Fruit fly (Drosophila melanogaster): ENCODE measurements around the gene Snx6.

The Snx6 gene

DNA sequence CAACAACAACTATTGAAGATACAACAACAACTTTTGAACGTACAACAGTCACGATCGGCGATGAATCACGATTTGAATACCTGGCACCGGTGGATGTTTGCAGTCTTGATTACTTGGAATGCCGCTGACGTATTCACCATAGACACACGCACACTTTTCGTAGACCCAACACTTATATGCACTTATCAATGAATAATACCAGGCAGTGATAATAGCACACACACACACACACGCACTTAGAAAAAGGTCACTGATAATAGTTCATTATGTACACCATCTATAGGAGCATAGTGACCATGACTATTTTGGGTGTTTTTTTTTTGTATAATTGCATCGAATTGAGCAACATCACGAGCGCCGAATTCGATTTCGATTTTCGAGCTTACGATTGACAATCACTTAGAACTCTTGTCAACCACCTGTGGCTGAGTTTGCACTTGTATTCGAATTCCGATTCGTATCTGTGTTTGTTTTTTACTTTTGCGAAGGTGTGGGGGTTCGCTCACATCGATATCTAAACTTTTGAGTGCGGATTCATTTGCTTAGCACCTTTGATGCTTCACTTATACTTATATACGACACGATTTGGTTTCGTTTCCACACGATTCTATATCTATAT, 18.6 kb upstream of the Snx6 start:
- TF ChIP-seq CG9139 (GFP tag; optimal IDR thresholded peaks at IDR 0.05) (no peak), acj6 (GFP tag; optimal IDR thresholded peaks at IDR 0.05) (no peak), fd59A (GFP tag; optimal IDR thresholded peaks at IDR 0.05) (no peak), salr (GFP tag; optimal IDR thresholded peaks at IDR 0.05) (no peak), cyc (GFP tag; optimal IDR thresholded peaks at IDR 0.05) (no peak), CG8119 (GFP tag; IDR thresholded peaks at IDR 0.05) (no peak), fkh (GFP tag; optimal IDR thresholded peaks at IDR 0.05) (peak; percentile 80), svp (GFP tag) (no peak)

DNA sequence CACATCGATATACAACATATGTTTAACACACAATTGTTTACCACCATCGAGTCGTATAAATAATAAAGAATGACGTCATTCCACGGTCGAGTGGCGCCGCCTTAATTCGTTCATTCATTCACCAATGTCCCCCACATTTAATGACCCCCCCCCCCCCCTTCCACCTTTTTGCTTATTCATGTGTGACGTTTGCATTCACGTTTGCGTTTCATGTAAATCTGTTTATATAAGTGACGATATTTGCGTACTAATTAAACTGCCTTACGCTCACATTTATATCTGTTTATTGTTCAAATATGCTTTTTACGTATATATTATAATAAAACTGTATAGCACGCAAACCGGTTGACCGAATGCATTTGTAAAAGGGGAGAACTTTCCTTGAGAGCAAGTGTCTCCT, 13.0 kb upstream of the Snx6 start:
- TF ChIP-seq topi (GFP tag; optimal IDR thresholded peaks at IDR 0.05) (no peak), CG6792 (GFP tag; optimal IDR thresholded peaks at IDR 0.05) (peak; percentile 41), cyc (GFP tag; optimal IDR thresholded peaks at IDR 0.05) (no peak), Eip78C (GFP tag) (peak; percentile 28), vri (GFP tag; optimal IDR thresholded peaks at IDR 0.05) (peak; percentile 16), OdsH (GFP tag; optimal IDR thresholded peaks at IDR 0.05) (no peak), Blimp-1 (GFP tag; optimal IDR thresholded peaks at IDR 0.05) (peak; percentile 39), fkh (GFP tag; optimal IDR thresholded peaks at IDR 0.05) (peak; percentile 35), Met (GFP tag; optimal IDR thresholded peaks at IDR 0.05) (peak; percentile 31), CG34406 (GFP tag; optimal IDR thresholded peaks at IDR 0.05) (peak; percentile 26), esn (GFP tag; optimal IDR thresholded peaks at IDR 0.05) (peak; percentile 18), ss (GFP tag; optimal IDR thresholded peaks at IDR 0.05) (peak; percentile 3 to 45), CG10631 (GFP tag; optimal IDR thresholded peaks at IDR 0.05) (peak; percentile 2), CG8632 (GFP tag; optimal IDR thresholded peaks at IDR 0.05) (peak; percentile 25)

dm6 chr2L:8232389-8232788, 11.8 kb upstream of the Snx6 start:
- TF ChIP-seq Eip93F (GFP tag; optimal IDR thresholded peaks at IDR 0.05) (no peak), salr (GFP tag; optimal IDR thresholded peaks at IDR 0.05) (peak; percentile 78 to 86), topi (GFP tag; optimal IDR thresholded peaks at IDR 0.05) (peak; percentile 57), esn (GFP tag; optimal IDR thresholded peaks at IDR 0.05) (peak; percentile 54), eg (GFP tag; IDR thresholded peaks at IDR 0.05) (peak; percentile 82), CG11294 (GFP tag; IDR thresholded peaks at IDR 0.05) (peak; percentile 69; the same call in 1 of the 2 replicates), spab (GFP tag; optimal IDR thresholded peaks at IDR 0.05) (peak; percentile 89), CG8319 (GFP tag; optimal IDR thresholded peaks at IDR 0.05) (peak; percentile 70), Gug (GFP tag; IDR thresholded peaks at IDR 0.05) (peak; percentile 73), CG4318 (GFP tag; optimal IDR thresholded peaks at IDR 0.05) (peak; percentile 57), CG10631 (GFP tag; optimal IDR thresholded peaks at IDR 0.05) (peak; percentile 85), fd85E (GFP tag; optimal IDR thresholded peaks at IDR 0.05) (peak; percentile 7), vri (GFP tag; optimal IDR thresholded peaks at IDR 0.05) (no peak), Hr4 (GFP tag; optimal IDR thresholded peaks at IDR 0.05) (peak; percentile 71), Smox (GFP tag; optimal IDR thresholded peaks at IDR 0.05) (peak; percentile 49), CG3919 (GFP tag; optimal IDR thresholded peaks at IDR 0.05) (peak; percentile 86), lz (GFP tag; optimal IDR thresholded peaks at IDR 0.05) (peak; percentile 62), fd59A (GFP tag; optimal IDR thresholded peaks at IDR 0.05) (peak; percentile 86), CG6276 (GFP tag; optimal IDR thresholded peaks at IDR 0.05) (peak; percentile 65), CG6792 (GFP tag; optimal IDR thresholded peaks at IDR 0.05) (peak; percentile 73), Ets96B (tag; optimal IDR thresholded peaks at IDR 0.05) (peak; percentile 85), Sox14 (GFP tag; optimal IDR thresholded peaks at IDR 0.05) (peak; percentile 82), net (GFP tag; optimal IDR thresholded peaks at IDR 0.05) (peak; percentile 77), pdm3 (GFP tag; optimal IDR thresholded peaks at IDR 0.05) (peak; percentile 77), dsx (GFP tag; optimal IDR thresholded peaks at IDR 0.05; ENCODE audit: poor library complexity, severe bottlenecking) (peak; percentile 88), CG6854 (GFP tag; optimal IDR thresholded peaks at IDR 0.05) (peak; percentile 1), CG9139 (GFP tag; optimal IDR thresholded peaks at IDR 0.05) (peak; percentile 86), CG31627 (GFP tag; optimal IDR thresholded peaks at IDR 0.05) (peak; percentile 57), CG10669 (GFP tag; optimal IDR thresholded peaks at IDR 0.05) (peak; percentile 91), CG32006 (GFP tag; optimal IDR thresholded peaks at IDR 0.05) (peak; percentile 76), Hr38 (GFP tag; optimal IDR thresholded peaks at IDR 0.05) (no peak), fkh (GFP tag; optimal IDR thresholded peaks at IDR 0.05) (no peak), Sox15 (GFP tag; optimal IDR thresholded peaks at IDR 0.05) (peak; percentile 48), Lpt (GFP tag; optimal IDR thresholded peaks at IDR 0.05) (peak; percentile 70), CG11902 (GFP tag; optimal IDR thresholded peaks at IDR 0.05) (peak; percentile 45), svp (GFP tag) (peak; percentile 67)

All from whole organism, prepupa.